Worm (Caenorhabditis elegans) whole organism, L4 larva: ENCODE measurements around the gene rpy-1.

Experiments
- ceh-44 ChIP-seq: fragments of 200-800 bp; sonication (Bioruptor generic); IDR thresholded peaks from 2 replicates; pipeline ENCODE4 v1.3.6; 2022; ENCODE audit warnings: missing genetic modification reagents, missing genetic modification characterization, missing compliant biosample characterization
- dve-1 ChIP-seq: sonication (generic microtip); optimal IDR thresholded peaks from 2 replicates; lab custom pipeline; 2017; ENCODE audit warnings: antibody characterized with exemption, mild to moderate bottlenecking, missing genetic modification characterization, missing compliant biosample characterization; ENCODE audit not compliant: insufficient read depth
- egl-27 ChIP-seq: sonication (generic microtip); optimal IDR thresholded peaks from 3 replicates; lab custom pipeline; 2017; ENCODE audit warnings: missing biosample characterization, missing genetic modification reagents, missing genetic modification characterization
- fkh-10 ChIP-seq: fragments of 150-350 bp; optimal IDR thresholded peaks from 2 replicates; lab custom pipeline; 2014; ENCODE audit warnings: missing biosample characterization, missing genetic modification reagents, missing genetic modification characterization
- fos-1 ChIP-seq: fragments of 150-350 bp; optimal IDR thresholded peaks from 2 replicates; lab custom pipeline; 2014; ENCODE audit warnings: missing biosample characterization, missing genetic modification characterization
- hlh-30 ChIP-seq: sonication (generic microtip); optimal IDR thresholded peaks from 2 replicates; lab custom pipeline; 2017; ENCODE audit warnings: antibody characterized with exemption, mild to moderate bottlenecking, missing genetic modification characterization, missing compliant biosample characterization; ENCODE audit not compliant: insufficient read depth
- nhr-11 ChIP-seq: fragments of 150-350 bp; optimal IDR thresholded peaks from 2 replicates; lab custom pipeline; 2014; ENCODE audit warnings: missing biosample characterization, missing genetic modification characterization
- pha-4 ChIP-seq, 2 experiments: fragments of 150-350 bp in 1 of 2; fragments of 200-800 bp in 1 of 2; sonication (Bioruptor generic) in 1 of 2; IDR thresholded peaks in 1 of 2; optimal IDR thresholded peaks in 1 of 2; 2 replicates each; pipeline versions ENCODE4 v1.3.6 to Lab custom; 2014 to 2022; ENCODE audit warnings: missing genetic modification characterization in 2 of 2, missing genetic modification reagents in 2 of 2, missing biosample characterization in 1 of 2, missing compliant biosample characterization in 1 of 2

ce11 chrII:6666598-6666997 is 38.8 kb downstream of the rpy-1 start, which contains the start of gene T19D12.1:
- TF ChIP-seq egl-27 (tag; lab: Kevin White, UChicago), result no peak
- TF ChIP-seq ceh-44, result no peak
- TF ChIP-seq pha-4 (GFP tag; IDR thresholded peaks at IDR 0.05; lab: Robert Waterston, UW), result no peak
- TF ChIP-seq pha-4 (tag; optimal IDR thresholded peaks at IDR 0.05; lab: Kevin White, UChicago), result no peak
- TF ChIP-seq nhr-11, result no peak
- no peak for TF ChIP-seq fos-1 (tag; lab: Kevin White, UChicago)
- no peak for TF ChIP-seq dve-1 (tag; lab: Kevin White, UChicago)
- no peak for TF ChIP-seq fkh-10 (GFP tag; lab: Kevin White, UChicago)
- TF ChIP-seq hlh-30, result no peak
